Fruit fly (Drosophila melanogaster): Measurements from ENCODE around the gene CG9287.

DNA sequence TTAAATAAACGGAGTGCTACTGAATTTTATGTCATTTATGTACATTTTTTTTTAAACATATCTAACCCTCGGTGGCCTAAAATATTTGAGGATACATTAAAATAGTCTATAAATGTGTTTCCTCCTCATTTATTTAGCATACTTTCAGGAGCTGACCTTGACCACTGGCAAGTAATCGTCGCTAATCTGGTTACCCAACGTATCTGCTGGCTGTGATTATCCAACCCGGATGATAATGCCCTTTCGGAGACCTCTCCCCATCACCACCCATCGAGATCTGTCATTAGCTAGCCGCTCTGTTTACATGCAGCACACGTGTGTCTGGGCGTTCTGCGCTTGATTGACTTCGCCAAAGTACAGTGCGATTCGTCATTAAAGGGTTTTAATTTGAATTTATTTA is 27.9 kb upstream of the CG9287 start:
- TF ChIP-seq CG8478 (optimal IDR thresholded peaks at IDR 0.05) (no peak), CTCF (optimal IDR thresholded peaks at IDR 0.05) (no peak)

Data from S2 (cell line).